Worm (Caenorhabditis elegans) whole organism, young adult: Measurements from ENCODE around the gene K08H2.3.
A peak's percentile ranks its signal among the peaks of the same experiment; 100 is the strongest.

ENCODE experiments used
- B0019.2 ChIP-seq: fragments of 200-800 bp; sonication (Bioruptor generic); conservative IDR thresholded peaks from 2 replicates; pipeline ENCODE4 v1.3.6; 2022; ENCODE audit warnings: missing genetic modification reagents, missing genetic modification characterization, missing compliant biosample characterization
- B0336.3 ChIP-seq: fragments of 200-800 bp; sonication (Bioruptor generic); IDR thresholded peaks from 2 replicates; pipeline ENCODE4 v1.3.6; 2022; ENCODE audit warnings: missing genetic modification characterization, missing compliant biosample characterization
- C06A6.2 ChIP-seq: fragments of 200-800 bp; sonication (Bioruptor generic); conservative IDR thresholded peaks from 2 replicates; pipeline ENCODE4 v1.3.6; 2022; ENCODE audit warnings: missing genetic modification characterization, missing compliant biosample characterization
- F33H1.4 ChIP-seq: fragments of 200-800 bp; sonication (Bioruptor generic); IDR thresholded peaks from 2 replicates; pipeline ENCODE4 v1.3.6; 2022; ENCODE audit warnings: missing genetic modification reagents, missing genetic modification characterization, missing compliant biosample characterization
- F37B4.10 ChIP-seq: fragments of 200-800 bp; sonication (Bioruptor generic); IDR thresholded peaks from 2 replicates; pipeline ENCODE4 v1.3.6; 2022; ENCODE audit warnings: missing genetic modification characterization, missing compliant biosample characterization
- F39B2.1 ChIP-seq: fragments of 200-800 bp; sonication (Bioruptor generic); IDR thresholded peaks from 2 replicates; pipeline ENCODE4 v1.3.6; 2022; ENCODE audit warnings: missing genetic modification reagents, missing genetic modification characterization, missing compliant biosample characterization
- F55B11.4 ChIP-seq: sonication (generic microtip); optimal IDR thresholded peaks from 2 replicates; lab custom pipeline; 2016; ENCODE audit warnings: missing compliant biosample characterization, missing genetic modification characterization, borderline replicate concordance; ENCODE audit not compliant: insufficient read depth
- K11D2.4 ChIP-seq: fragments of 200-800 bp; sonication (Bioruptor generic); IDR thresholded peaks from 2 replicates; pipeline ENCODE4 v1.3.6; 2022; ENCODE audit warnings: missing genetic modification reagents, missing genetic modification characterization, missing compliant biosample characterization
- T07F8.4 ChIP-seq: sonication (generic microtip); optimal IDR thresholded peaks from 2 replicates; lab custom pipeline; 2016; ENCODE audit warnings: mild to moderate bottlenecking, missing genetic modification characterization, moderate library complexity, missing compliant biosample characterization
- T26A5.8 ChIP-seq: sonication (generic microtip); optimal IDR thresholded peaks from 2 replicates; lab custom pipeline; 2016; ENCODE audit warnings: missing genetic modification characterization, missing compliant biosample characterization
- Y56A3A.18 ChIP-seq: fragments of 200-800 bp; sonication (Bioruptor generic); IDR thresholded peaks from 2 replicates; pipeline ENCODE4 v1.3.6; 2022; ENCODE audit warnings: missing genetic modification reagents, missing genetic modification characterization, missing compliant biosample characterization
- ZK185.1 ChIP-seq: sonication (generic microtip); optimal IDR thresholded peaks from 2 replicates; lab custom pipeline; 2016; ENCODE audit warnings: mild to moderate bottlenecking, missing genetic modification characterization, missing compliant biosample characterization; ENCODE audit not compliant: poor library complexity, severe bottlenecking
- akir-1 ChIP-seq: fragments of 200-800 bp; sonication (Bioruptor generic); optimal IDR thresholded peaks from 2 replicates; lab custom pipeline; 2018; ENCODE audit warnings: mild to moderate bottlenecking, missing genetic modification characterization, moderate library complexity, missing compliant biosample characterization
- ama-1 ChIP-seq, 3 experiments: fragments of 150-350 bp in 1 of 3; sonication (generic microtip) in 2 of 3; optimal IDR thresholded peaks; 2 replicates each; lab custom pipeline; 2014 to 2018; ENCODE audit warnings: missing biosample characterization in 2 of 3, missing genetic modification characterization in 2 of 3, missing genetic modification reagents in 2 of 3
- athp-1 ChIP-seq: sonication (generic microtip); optimal IDR thresholded peaks from 2 replicates; lab custom pipeline; 2017; ENCODE audit warnings: mild to moderate bottlenecking, missing genetic modification characterization, missing compliant biosample characterization
- attf-5 ChIP-seq: fragments of 200-800 bp; sonication (Bioruptor generic); optimal IDR thresholded peaks from 2 replicates; lab custom pipeline; 2018; ENCODE audit warnings: mild to moderate bottlenecking, missing genetic modification characterization, missing compliant biosample characterization
- bed-1 ChIP-seq: fragments of 200-800 bp; sonication (Bioruptor generic); IDR thresholded peaks from 2 replicates; pipeline ENCODE4 v1.3.6; 2022; ENCODE audit warnings: missing genetic modification reagents, missing genetic modification characterization, missing compliant biosample characterization
- ccch-3 ChIP-seq: fragments of 200-800 bp; sonication (Bioruptor generic); optimal IDR thresholded peaks from 2 replicates; lab custom pipeline; 2018; ENCODE audit warnings: mild to moderate bottlenecking, missing genetic modification characterization, missing compliant biosample characterization
- cebp-1 ChIP-seq, 2 experiments: fragments of 200-800 bp in 1 of 2; sonication (Bioruptor generic) in 1 of 2; sonication (generic microtip) in 1 of 2; IDR thresholded peaks in 1 of 2; optimal IDR thresholded peaks in 1 of 2; 2 replicates each; pipeline versions ENCODE4 v1.3.6 to Lab custom; 2017 to 2022; ENCODE audit warnings: missing compliant biosample characterization in 2 of 2, missing genetic modification characterization in 2 of 2, mild to moderate bottlenecking in 1 of 2, missing genetic modification reagents in 1 of 2, moderate library complexity in 1 of 2
- ceh-27 ChIP-seq: fragments of 200-800 bp; sonication (Bioruptor generic); optimal IDR thresholded peaks from 2 replicates; lab custom pipeline; 2018; ENCODE audit warnings: mild to moderate bottlenecking, missing genetic modification characterization, moderate library complexity, missing compliant biosample characterization
- efl-1 ChIP-seq: fragments of 150-350 bp; optimal IDR thresholded peaks from 2 replicates; lab custom pipeline; 2014; ENCODE audit warnings: missing biosample characterization, missing genetic modification reagents, missing genetic modification characterization
- egl-18 ChIP-seq: fragments of 200-800 bp; sonication (Bioruptor generic); IDR thresholded peaks from 2 replicates; pipeline ENCODE4 v1.3.6; 2022; ENCODE audit warnings: missing genetic modification reagents, missing genetic modification characterization, missing compliant biosample characterization
- egl-44 ChIP-seq: fragments of 200-800 bp; sonication (Bioruptor generic); IDR thresholded peaks from 2 replicates; pipeline ENCODE4 v1.3.6; 2022; ENCODE audit warnings: missing genetic modification reagents, missing genetic modification characterization, missing compliant biosample characterization
- ets-4 ChIP-seq: fragments of 200-800 bp; sonication (Bioruptor generic); optimal IDR thresholded peaks from 2 replicates; lab custom pipeline; 2018; ENCODE audit warnings: mild to moderate bottlenecking, missing genetic modification characterization, missing compliant biosample characterization
- gei-17 ChIP-seq: fragments of 200-800 bp; sonication (Bioruptor generic); optimal IDR thresholded peaks from 2 replicates; lab custom pipeline; 2018; ENCODE audit warnings: mild to moderate bottlenecking, missing genetic modification characterization, missing compliant biosample characterization
- lag-1 ChIP-seq: fragments of 200-800 bp; sonication (Bioruptor generic); IDR thresholded peaks from 2 replicates; pipeline ENCODE4 v1.3.6; 2022; ENCODE audit warnings: missing genetic modification reagents, missing genetic modification characterization, missing compliant biosample characterization
- let-607 ChIP-seq, 2 experiments: fragments of 200-800 bp in 1 of 2; sonication (Bioruptor generic) in 1 of 2; sonication (generic microtip) in 1 of 2; optimal IDR thresholded peaks; 2 replicates each; lab custom pipeline; 2016 to 2018; ENCODE audit warnings: mild to moderate bottlenecking in 2 of 2, missing compliant biosample characterization in 2 of 2, missing genetic modification characterization in 2 of 2, moderate library complexity in 2 of 2, missing genotype in 1 of 2
- lin-26 ChIP-seq: fragments of 200-800 bp; sonication (Bioruptor generic); IDR thresholded peaks from 2 replicates; pipeline ENCODE4 v1.3.6; 2022; ENCODE audit warnings: missing genetic modification reagents, missing genetic modification characterization, missing compliant biosample characterization
- lin-35 ChIP-seq, 3 experiments: fragments of 150-350 bp in 2 of 3; sonication (generic microtip) in 1 of 3; optimal IDR thresholded peaks; 2 replicates each; lab custom pipeline; 2014 to 2018; ENCODE audit warnings: missing biosample characterization in 3 of 3, missing genetic modification characterization in 3 of 3, missing genetic modification reagents in 3 of 3
- lir-1 ChIP-seq: fragments of 200-800 bp; sonication (Bioruptor generic); conservative IDR thresholded peaks from 2 replicates; pipeline ENCODE4 v1.3.6; 2022; ENCODE audit warnings: missing genetic modification reagents, missing genetic modification characterization, missing compliant biosample characterization
- madf-6 ChIP-seq: fragments of 200-800 bp; sonication (Bioruptor generic); IDR thresholded peaks from 2 replicates; pipeline ENCODE4 v1.3.6; 2022; ENCODE audit warnings: missing genetic modification reagents, missing genetic modification characterization, missing compliant biosample characterization
- madf-8 ChIP-seq: fragments of 200-800 bp; sonication (Bioruptor generic); conservative IDR thresholded peaks from 2 replicates; pipeline ENCODE4 v1.3.6; 2022; ENCODE audit warnings: missing genetic modification reagents, missing genetic modification characterization, missing compliant biosample characterization
- mel-28 ChIP-seq: sonication (generic microtip); optimal IDR thresholded peaks from 2 replicates; lab custom pipeline; 2016; ENCODE audit warnings: borderline replicate concordance, mild to moderate bottlenecking, missing genetic modification characterization, missing compliant biosample characterization
- nfyb-1 ChIP-seq: fragments of 200-800 bp; sonication (Bioruptor generic); IDR thresholded peaks from 2 replicates; pipeline ENCODE4 v1.3.6; 2022; ENCODE audit warnings: missing genetic modification reagents, missing genetic modification characterization, missing compliant biosample characterization
- nhr-120 ChIP-seq: fragments of 200-800 bp; sonication (Bioruptor generic); IDR thresholded peaks from 2 replicates; pipeline ENCODE4 v1.3.6; 2022; ENCODE audit warnings: missing genetic modification characterization, missing compliant biosample characterization
- nhr-179 ChIP-seq: sonication (generic microtip); optimal IDR thresholded peaks from 2 replicates; lab custom pipeline; 2016; ENCODE audit warnings: mild to moderate bottlenecking, missing genetic modification characterization, missing compliant biosample characterization
- rcor-1 ChIP-seq: fragments of 200-800 bp; sonication (Bioruptor generic); IDR thresholded peaks from 2 replicates; pipeline ENCODE4 v1.3.6; 2022; ENCODE audit warnings: missing genetic modification reagents, missing genetic modification characterization, missing compliant biosample characterization
- rec-8 ChIP-seq, 2 experiments: sonication (generic microtip); optimal IDR thresholded peaks; 2 replicates each; lab custom pipeline; 2016; ENCODE audit warnings: mild to moderate bottlenecking in 2 of 2, missing genetic modification characterization in 2 of 2, missing genetic modification reagents in 2 of 2, missing genotype in 2 of 2, missing biosample characterization in 1 of 2, missing compliant biosample characterization in 1 of 2, moderate library complexity in 1 of 2
- repo-1 ChIP-seq: sonication (generic microtip); optimal IDR thresholded peaks from 2 replicates; lab custom pipeline; 2017; ENCODE audit warnings: mild to moderate bottlenecking, missing genetic modification characterization, missing compliant biosample characterization
- rpc-1 ChIP-seq, 2 experiments: fragments of 150-350 bp in 1 of 2; sonication (generic microtip) in 1 of 2; optimal IDR thresholded peaks; 2 replicates each; lab custom pipeline; 2014 to 2018; ENCODE audit warnings: missing biosample characterization in 1 of 2, missing genetic modification characterization in 1 of 2, missing genetic modification reagents in 1 of 2, missing genotype in 1 of 2
- snpc-1.1 ChIP-seq: sonication (generic microtip); optimal IDR thresholded peaks from 2 replicates; lab custom pipeline; 2017; ENCODE audit warnings: missing genetic modification characterization, mild to moderate bottlenecking, missing compliant biosample characterization, antibody characterized with exemption, moderate library complexity, missing genotype, missing genetic modification reagents; ENCODE audit not compliant: insufficient read depth
- sptf-2 ChIP-seq: fragments of 200-800 bp; sonication (Bioruptor generic); optimal IDR thresholded peaks from 2 replicates; lab custom pipeline; 2018; ENCODE audit warnings: mild to moderate bottlenecking, missing genetic modification characterization, missing compliant biosample characterization
- tbp1 ChIP-seq: fragments of 200-800 bp; sonication (Bioruptor generic); optimal IDR thresholded peaks from 2 replicates; lab custom pipeline; 2018; ENCODE audit warnings: mild to moderate bottlenecking, missing genetic modification characterization, missing compliant biosample characterization
- unc-130 ChIP-seq: sonication (generic microtip); optimal IDR thresholded peaks from 2 replicates; lab custom pipeline; 2016; ENCODE audit warnings: missing genetic modification reagents, missing genetic modification characterization, missing compliant biosample characterization
- ztf-28 ChIP-seq: fragments of 200-800 bp; sonication (Bioruptor generic); IDR thresholded peaks from 2 replicates; pipeline ENCODE4 v1.3.6; 2022; ENCODE audit warnings: missing genetic modification reagents, missing genetic modification characterization, missing compliant biosample characterization
- ztf-3 ChIP-seq: fragments of 200-800 bp; sonication (Bioruptor generic); optimal IDR thresholded peaks from 2 replicates; lab custom pipeline; 2018; ENCODE audit warnings: mild to moderate bottlenecking, missing genetic modification characterization, missing compliant biosample characterization

The K08H2.3 gene

DNA sequence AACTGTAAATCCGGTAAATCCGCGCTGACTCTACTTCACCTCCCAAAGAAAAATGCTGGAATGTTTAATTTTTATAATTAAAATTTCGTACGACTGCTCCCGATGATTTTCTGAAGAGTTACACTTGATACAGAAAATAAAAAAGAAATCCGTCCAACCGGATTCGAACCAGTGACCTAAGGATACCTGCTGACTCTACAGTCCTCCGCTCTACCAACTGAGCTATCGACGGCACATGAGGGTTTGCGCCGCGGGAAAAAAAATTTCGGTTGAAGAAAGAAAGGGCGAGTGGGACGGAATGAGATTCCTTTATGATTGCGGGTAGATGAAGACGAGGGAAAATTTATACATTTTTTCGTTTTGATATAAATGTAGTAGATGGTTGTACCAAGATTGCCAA lies 47.4 kb downstream of the K08H2.3 start (continued):
- TF ChIP-seq gei-17 (GFP tag; lab: Kevin White, UChicago) = no peak
- TF ChIP-seq T07F8.4 (tag; lab: Kevin White, UChicago) = no peak
- TF ChIP-seq let-607 (tag; optimal IDR thresholded peaks at IDR 0.05; lab: Kevin White, UChicago) = peak in 1 of 2 experiments; percentile 7
- no peak for TF ChIP-seq ama-1 (optimal IDR thresholded peaks at IDR 0.05; lab: Kevin White, UChicago)
- peak in 1 of 2 experiments; percentile 14 for TF ChIP-seq ama-1 (GFP tag; optimal IDR thresholded peaks at IDR 0.05; lab: Kevin White, UChicago)
- no peak for TF ChIP-seq F39B2.1
- no peak for TF ChIP-seq egl-18 (GFP tag; lab: Robert Waterston, UW)
- peak; percentile 26; the same call in 1 of the 2 replicates for TF ChIP-seq cebp-1 (GFP tag; IDR thresholded peaks at IDR 0.05; lab: Robert Waterston, UW)
- TF ChIP-seq cebp-1 (tag; optimal IDR thresholded peaks at IDR 0.05; lab: Kevin White, UChicago) = no peak
- TF ChIP-seq rcor-1 (GFP tag; lab: Robert Waterston, UW) = no peak
- peak; percentile 75 for TF ChIP-seq rpc-1 (optimal IDR thresholded peaks at IDR 0.05; lab: Kevin White, UChicago)
- TF ChIP-seq rpc-1 (tag; optimal IDR thresholded peaks at IDR 0.05; lab: Kevin White, UChicago) = peak; percentile 90
- TF ChIP-seq sptf-2 (GFP tag; lab: Kevin White, UChicago) = no peak
- no peak for TF ChIP-seq repo-1
- TF ChIP-seq F55B11.4 (tag; lab: Kevin White, UChicago) = no peak
- no peak for TF ChIP-seq ceh-27 (GFP tag; lab: Kevin White, UChicago)
- no peak for TF ChIP-seq ztf-28 (GFP tag; lab: Robert Waterston, UW)
- no peak for TF ChIP-seq lin-35 (GFP tag; optimal IDR thresholded peaks at IDR 0.05; lab: Kevin White, UChicago)
- TF ChIP-seq athp-1 (tag; lab: Kevin White, UChicago) = no peak
- TF ChIP-seq lag-1 (GFP tag; lab: Robert Waterston, UW) = no peak
- no peak for TF ChIP-seq egl-44 (GFP tag; lab: Robert Waterston, UW)
- TF ChIP-seq B0336.3 (GFP tag; lab: Robert Waterston, UW) = no peak
- TF ChIP-seq madf-6 (GFP tag; lab: Robert Waterston, UW) = peak; percentile 19; the same call in 1 of the 2 replicates
- TF ChIP-seq ets-4 (GFP tag; lab: Kevin White, UChicago) = no peak
- TF ChIP-seq lir-1 (GFP tag; lab: Robert Waterston, UW) = no peak
- no peak for TF ChIP-seq unc-130 (GFP tag; lab: Kevin White, UChicago)
- no peak for TF ChIP-seq F33H1.4 (GFP tag; lab: Robert Waterston, UW)
- TF ChIP-seq snpc-1.1 = no peak
- TF ChIP-seq F37B4.10 = no peak
- TF ChIP-seq nfyb-1 (GFP tag; lab: Robert Waterston, UW) = peak; percentile 64
- peak; percentile 87 for TF ChIP-seq lin-26 (GFP tag; lab: Robert Waterston, UW)
- peak; percentile 32 to 46 for TF ChIP-seq rec-8 (tag; optimal IDR thresholded peaks at IDR 0.05; lab: Kevin White, UChicago)
- TF ChIP-seq ccch-3 (GFP tag; lab: Kevin White, UChicago) = no peak
- no peak for TF ChIP-seq T26A5.8 (tag; lab: Kevin White, UChicago)
- TF ChIP-seq efl-1 = no peak
- TF ChIP-seq K11D2.4 (GFP tag; lab: Robert Waterston, UW) = no peak
- TF ChIP-seq akir-1 (GFP tag; lab: Kevin White, UChicago) = no peak
- peak; percentile 16 for TF ChIP-seq nhr-179 (tag; lab: Kevin White, UChicago)
- no peak for TF ChIP-seq B0019.2
- TF ChIP-seq madf-8 (GFP tag; lab: Robert Waterston, UW) = no peak
- no peak for TF ChIP-seq attf-5 (GFP tag; lab: Kevin White, UChicago)
- TF ChIP-seq tbp1 (GFP tag; lab: Kevin White, UChicago) = peak; percentile 87
- no peak for TF ChIP-seq C06A6.2 (GFP tag; lab: Robert Waterston, UW)
- TF ChIP-seq ztf-3 = no peak
- TF ChIP-seq bed-1 = no peak
- 0 out of 2 replicates have a peak, but pooled peaks have one; percentile 50 for TF ChIP-seq nhr-120
- TF ChIP-seq mel-28 (tag; lab: Kevin White, UChicago) = no peak
- 0 out of 2 replicates have a peak, but pooled peaks have one; percentile 35 for TF ChIP-seq Y56A3A.18 (GFP tag; lab: Robert Waterston, UW)
- TF ChIP-seq ZK185.1 = peak; percentile 22
